Worm (Caenorhabditis elegans): Measurements from ENCODE around the gene T21D12.12.
A peak's percentile ranks its signal among the peaks of the same experiment; 100 is the strongest.

Gene T21D12.12

ce11 chrIV:295734-296201 is 29.5 kb downstream of the T21D12.12 start (continued):
- TF ChIP-seq sma-3 (GFP tag; optimal IDR thresholded peaks at IDR 0.05) (no peak), nhr-77 (tag; optimal IDR thresholded peaks at IDR 0.05) (no peak), sem-4 (tag; optimal IDR thresholded peaks at IDR 0.05) (no peak), nhr-11 (tag; optimal IDR thresholded peaks at IDR 0.05) (no peak)

ce11 chrIV:296849-297248 is 30.6 kb downstream of the T21D12.12 start:
- TF ChIP-seq mbf-1 (tag; optimal IDR thresholded peaks at IDR 0.05) (no peak), R02D3.7 (tag; optimal IDR thresholded peaks at IDR 0.05) (no peak), crh-2 (tag; optimal IDR thresholded peaks at IDR 0.05) (peak; percentile 71), gmeb-1 (tag; optimal IDR thresholded peaks at IDR 0.05) (peak; percentile 70), ZK546.5 (tag; optimal IDR thresholded peaks at IDR 0.05) (no peak), sma-9 (GFP tag; optimal IDR thresholded peaks at IDR 0.05) (peak; percentile 58), sma-9 (tag; optimal IDR thresholded peaks at IDR 0.05) (no peak), sma-3 (GFP tag; optimal IDR thresholded peaks at IDR 0.05) (peak; percentile 29), fos-1 (tag; optimal IDR thresholded peaks at IDR 0.05) (peak; percentile 55), zag-1 (tag; optimal IDR thresholded peaks at IDR 0.05) (no peak), mdl-1 (tag; optimal IDR thresholded peaks at IDR 0.05) (peak in 1 of 2 experiments; percentile 25), lsy-2 (tag; optimal IDR thresholded peaks at IDR 0.05) (peak in 1 of 2 experiments; percentile 13)

ce11 chrIV:298204-298603 is 32.0 kb downstream of the T21D12.12 start, which contains the start of gene pnp-1:
Gene pnp-1 (minus strand): TSS chrIV:298304.
- TF ChIP-seq nhr-21 (tag; optimal IDR thresholded peaks at IDR 0.05) (no peak), egl-27 (tag; optimal IDR thresholded peaks at IDR 0.05) (no peak), Y55F3AM.14 (GFP tag; optimal IDR thresholded peaks at IDR 0.05) (no peak), nhr-237 (tag; optimal IDR thresholded peaks at IDR 0.05) (no peak), alr-1 (tag; optimal IDR thresholded peaks at IDR 0.05) (no peak), sma-9 (GFP tag; optimal IDR thresholded peaks at IDR 0.05) (no peak), sma-9 (tag; optimal IDR thresholded peaks at IDR 0.05) (no peak), nhr-12 (tag; optimal IDR thresholded peaks at IDR 0.05) (no peak), R02D3.7 (tag; optimal IDR thresholded peaks at IDR 0.05) (no peak), F13H6.1 (tag; optimal IDR thresholded peaks at IDR 0.05) (no peak), sma-3 (GFP tag; optimal IDR thresholded peaks at IDR 0.05) (no peak), elt-3 (tag; optimal IDR thresholded peaks at IDR 0.05) (no peak), ama-1 (optimal IDR thresholded peaks at IDR 0.05) (no peak), dmd-4 (tag; optimal IDR thresholded peaks at IDR 0.05) (no peak), peb-1 (tag; optimal IDR thresholded peaks at IDR 0.05) (no peak), C34F6.9 (tag; optimal IDR thresholded peaks at IDR 0.05) (no peak), nhr-129 (tag; optimal IDR thresholded peaks at IDR 0.05) (no peak), mbf-1 (tag; optimal IDR thresholded peaks at IDR 0.05) (no peak), ceh-16 (tag; optimal IDR thresholded peaks at IDR 0.05) (no peak), nhr-23 (tag; optimal IDR thresholded peaks at IDR 0.05) (no peak), gmeb-1 (tag; optimal IDR thresholded peaks at IDR 0.05) (no peak)

ce11 chrIV:299190-299589 is 32.9 kb downstream of the T21D12.12 start:
- TF ChIP-seq ztf-11 (tag; optimal IDR thresholded peaks at IDR 0.05) = no peak

- TF ChIP-seq ceh-16 (tag; optimal IDR thresholded peaks at IDR 0.05) = no peak
- no peak for TF ChIP-seq alr-1 (tag; optimal IDR thresholded peaks at IDR 0.05)
- no peak for TF ChIP-seq lin-11 (tag; optimal IDR thresholded peaks at IDR 0.05)
- TF ChIP-seq crh-2 (tag; optimal IDR thresholded peaks at IDR 0.05) = no peak
- no peak for TF ChIP-seq ceh-82 (tag; optimal IDR thresholded peaks at IDR 0.05)
- no peak for TF ChIP-seq peb-1 (tag; optimal IDR thresholded peaks at IDR 0.05)
- TF ChIP-seq sma-9 (GFP tag; optimal IDR thresholded peaks at IDR 0.05) = peak; percentile 24
- no peak for TF ChIP-seq sma-9 (tag; optimal IDR thresholded peaks at IDR 0.05)
- TF ChIP-seq mab-5 (tag; optimal IDR thresholded peaks at IDR 0.05) = no peak
- TF ChIP-seq egl-27 (tag; optimal IDR thresholded peaks at IDR 0.05) = no peak
Measured at ce11 chrIV:300307-300706, 34.1 kb downstream of the T21D12.12 start.

- TF ChIP-seq nhr-10 (tag; optimal IDR thresholded peaks at IDR 0.05) = no peak
- TF ChIP-seq nhr-25 (tag; optimal IDR thresholded peaks at IDR 0.05) = peak; percentile 26
- TF ChIP-seq nhr-21 (tag; optimal IDR thresholded peaks at IDR 0.05) = peak; percentile 51
- TF ChIP-seq ztf-11 (tag; optimal IDR thresholded peaks at IDR 0.05) = no peak
- no peak for TF ChIP-seq zag-1 (tag; optimal IDR thresholded peaks at IDR 0.05)
- TF ChIP-seq sma-9 (GFP tag; optimal IDR thresholded peaks at IDR 0.05) = peak; percentile 70
- TF ChIP-seq sma-9 (tag; optimal IDR thresholded peaks at IDR 0.05) = no peak
- peak; percentile 18 for TF ChIP-seq fos-1 (tag; optimal IDR thresholded peaks at IDR 0.05)
- TF ChIP-seq peb-1 (tag; optimal IDR thresholded peaks at IDR 0.05) = no peak
- peak; percentile 27 for TF ChIP-seq nhr-129 (tag; optimal IDR thresholded peaks at IDR 0.05)
- no peak for TF ChIP-seq dmd-4 (tag; optimal IDR thresholded peaks at IDR 0.05)
- TF ChIP-seq ama-1 (optimal IDR thresholded peaks at IDR 0.05) = no peak
- peak; percentile 38 for TF ChIP-seq crh-2 (tag; optimal IDR thresholded peaks at IDR 0.05)
- TF ChIP-seq elt-1 (tag; optimal IDR thresholded peaks at IDR 0.05) = no peak
- no peak for TF ChIP-seq sma-3 (GFP tag; optimal IDR thresholded peaks at IDR 0.05)
Measured at ce11 chrIV:302743-303142, 36.5 kb downstream of the T21D12.12 start.
